Worm (Caenorhabditis elegans): Measurements from ENCODE around the gene mib-1.

mib-1 gene

DNA sequence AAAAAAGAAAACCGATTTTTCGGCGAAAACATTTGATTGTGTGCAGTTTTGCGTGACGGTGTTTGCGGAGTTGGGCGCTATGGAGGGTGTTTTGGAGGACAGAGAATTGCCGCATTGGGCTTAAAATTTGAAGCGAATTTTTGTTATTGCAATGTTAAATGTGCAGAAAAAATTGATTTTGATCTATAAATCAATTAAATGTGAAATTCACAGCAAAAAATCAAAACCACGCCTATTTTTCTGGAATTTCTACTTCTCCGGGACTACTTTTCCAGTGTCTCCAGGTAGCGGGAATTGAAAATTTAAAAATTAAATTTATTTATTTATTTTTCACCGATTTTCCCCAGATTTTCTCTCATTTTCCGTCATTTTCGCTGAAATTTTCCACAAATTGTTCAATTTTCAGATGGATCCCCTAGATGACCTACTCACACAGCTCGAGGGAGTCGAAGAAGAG lies 26.7 kb upstream of the mib-1 start, which contains the start of gene mcm-10:
TSS of gene mcm-10 (plus strand) at position 407 of the 457 bp plus-strand sequence.
- TF ChIP-seq madf-3 (GFP tag; IDR thresholded peaks at IDR 0.05) (no peak), xnd-1 (tag; optimal IDR thresholded peaks at IDR 0.05) (no peak), ceh-91 (GFP tag; IDR thresholded peaks at IDR 0.05) (peak; percentile 39; the same call in 1 of the 2 replicates), madf-8 (GFP tag; conservative IDR thresholded peaks at IDR 0.05) (peak; percentile 17; the same call in 1 of the 2 replicates), aptf-3 (GFP tag; IDR thresholded peaks at IDR 0.05) (no peak), mes-4 (tag; optimal IDR thresholded peaks at IDR 0.05) (no peak), Y95B8A.8 (GFP tag; IDR thresholded peaks at IDR 0.05) (no peak), let-526 (GFP tag; IDR thresholded peaks at IDR 0.05) (no peak), nhr-27 (tag; optimal IDR thresholded peaks at IDR 0.05) (no peak), B0019.2 (GFP tag; conservative IDR thresholded peaks at IDR 0.05) (no peak), F52B5.7 (tag; optimal IDR thresholded peaks at IDR 0.05) (no peak), hmg-1.2 (GFP tag; IDR thresholded peaks at IDR 0.05) (no peak), pbrm-1 (GFP tag; IDR thresholded peaks at IDR 0.05) (peak; percentile 74; the same call in 1 of the 2 replicates), lin-35 (GFP tag; optimal IDR thresholded peaks at IDR 0.05) (peak in 1 of 3 experiments; percentile 73), rec-8 (tag; optimal IDR thresholded peaks at IDR 0.05) (no peak), akir-1 (GFP tag; optimal IDR thresholded peaks at IDR 0.05) (no peak), ccch-3 (GFP tag; optimal IDR thresholded peaks at IDR 0.05) (peak; percentile 63), Y67H2A.10 (GFP tag; conservative IDR thresholded peaks at IDR 0.05) (0 out of 2 replicates have a peak, but pooled peaks have one; percentile 18), nfya-1 (tag; optimal IDR thresholded peaks at IDR 0.05; ENCODE audit: borderline replicate concordance, insufficient read depth) (no peak), ets-4 (GFP tag; optimal IDR thresholded peaks at IDR 0.05) (no peak), him-1 (tag; optimal IDR thresholded peaks at IDR 0.05) (peak; percentile 39), snpc-1.3 (tag; optimal IDR thresholded peaks at IDR 0.05; ENCODE audit: insufficient read depth) (peak; percentile 17), F57C9.4 (tag; optimal IDR thresholded peaks at IDR 0.05) (no peak), repo-1 (tag; optimal IDR thresholded peaks at IDR 0.05) (no peak), rcor-1 (GFP tag; IDR thresholded peaks at IDR 0.05) (no peak), mel-28 (tag; optimal IDR thresholded peaks at IDR 0.05; ENCODE audit: borderline replicate concordance) (no peak), ztf-22 (GFP tag; optimal IDR thresholded peaks at IDR 0.05) (no peak), ztf-3 (GFP tag; optimal IDR thresholded peaks at IDR 0.05) (no peak), zim-3 (tag; optimal IDR thresholded peaks at IDR 0.05) (no peak), cebp-1 (GFP tag; IDR thresholded peaks at IDR 0.05) (no peak), cebp-1 (tag; optimal IDR thresholded peaks at IDR 0.05) (peak; percentile 67), B0261.1 (tag; optimal IDR thresholded peaks at IDR 0.05) (peak; percentile 26), D2030.7 (GFP tag; IDR thresholded peaks at IDR 0.05) (peak; percentile 59), attf-6 (GFP tag; IDR thresholded peaks at IDR 0.05) (no peak), lsl-1 (GFP tag; optimal IDR thresholded peaks at IDR 0.05) (peak; percentile 56), F33H1.4 (GFP tag; IDR thresholded peaks at IDR 0.05) (peak; percentile 26; the same call in 1 of the 2 replicates), K12H6.12 (tag; optimal IDR thresholded peaks at IDR 0.05) (peak; percentile 87), aptf-2 (GFP tag; conservative IDR thresholded peaks at IDR 0.05) (0 out of 2 replicates have a peak, but pooled peaks have one; percentile 51), lsy-27 (tag; optimal IDR thresholded peaks at IDR 0.05; ENCODE audit: borderline replicate concordance, insufficient read depth) (no peak), mxl-1 (tag; optimal IDR thresholded peaks at IDR 0.05) (no peak), nhr-90 (tag; optimal IDR thresholded peaks at IDR 0.05) (no peak), ceh-40 (GFP tag; IDR thresholded peaks at IDR 0.05) (no peak), nfya-2 (GFP tag; IDR thresholded peaks at IDR 0.05) (no peak), Y79H2A.3 (GFP tag; conservative IDR thresholded peaks at IDR 0.05) (no peak), zfh-2 (GFP tag; conservative IDR thresholded peaks at IDR 0.05) (no peak), snpc-3.4 (tag; optimal IDR thresholded peaks at IDR 0.05) (peak; percentile 41), tbp1 (GFP tag; optimal IDR thresholded peaks at IDR 0.05) (no peak)
